Worm (Caenorhabditis elegans) whole organism, L1 larva: ENCODE measurements around the gene dph-2.

Experiments used
- C04F5.9 ChIP-seq: sonication (generic microtip); optimal IDR thresholded peaks from 2 replicates; lab custom pipeline; 2016; ENCODE audit warnings: missing genetic modification characterization, missing compliant biosample characterization
- ama-1 ChIP-seq: fragments of 150-350 bp; optimal IDR thresholded peaks from 2 replicates; lab custom pipeline; 2014
- dpl-1 ChIP-seq, 3 experiments: fragments of 150-350 bp in 2 of 3; sonication (generic microtip) in 1 of 3; optimal IDR thresholded peaks; 2 replicates each; lab custom pipeline; 2014 to 2017; ENCODE audit warnings: missing biosample characterization in 3 of 3, missing genetic modification characterization in 3 of 3, missing genetic modification reagents in 3 of 3
- efl-3 ChIP-seq: fragments of 200-800 bp; sonication (Bioruptor generic); optimal IDR thresholded peaks from 2 replicates; lab custom pipeline; 2018; ENCODE audit warnings: mild to moderate bottlenecking, missing genetic modification characterization, missing compliant biosample characterization
- fos-1 ChIP-seq: fragments of 150-350 bp; optimal IDR thresholded peaks from 2 replicates; lab custom pipeline; 2014; ENCODE audit warnings: missing biosample characterization, missing genetic modification characterization
- nhr-12 ChIP-seq: sonication (generic microtip); optimal IDR thresholded peaks from 2 replicates; lab custom pipeline; 2017; ENCODE audit warnings: missing biosample characterization, missing genetic modification characterization
- nhr-19 ChIP-seq: fragments of 200-800 bp; sonication (Bioruptor generic); conservative IDR thresholded peaks from 2 replicates; pipeline ENCODE4 v1.3.6; 2022; ENCODE audit warnings: missing genetic modification characterization, missing compliant biosample characterization
- rnt-1 ChIP-seq: sonication (generic microtip); optimal IDR thresholded peaks from 2 replicates; lab custom pipeline; 2016; ENCODE audit warnings: mild to moderate bottlenecking, missing genetic modification characterization, moderate library complexity, missing compliant biosample characterization
- tlp-1 ChIP-seq: fragments of 150-350 bp; optimal IDR thresholded peaks from 2 replicates; lab custom pipeline; 2014; ENCODE audit warnings: missing biosample characterization, missing genetic modification characterization

ce11 chrII:10755455-10755854 is 41.4 kb upstream of the dph-2 start:
- TF ChIP-seq fos-1, result no peak
- no peak for TF ChIP-seq dpl-1 (GFP tag; optimal IDR thresholded peaks at IDR 0.05; lab: Kevin White, UChicago)
- TF ChIP-seq nhr-12, result no peak
- no peak for TF ChIP-seq nhr-19
- no peak for TF ChIP-seq ama-1
- no peak for TF ChIP-seq tlp-1 (tag; lab: Kevin White, UChicago)
- TF ChIP-seq C04F5.9 (tag; lab: Kevin White, UChicago), result no peak
- TF ChIP-seq efl-3 (GFP tag; lab: Kevin White, UChicago), result no peak
- TF ChIP-seq rnt-1 (tag; lab: Kevin White, UChicago), result no peak
